Fruit fly (Drosophila melanogaster) whole organism, adult: ENCODE measurements around the gene CG13829.
A peak's percentile ranks its signal among the peaks of the same experiment; 100 is the strongest.

Source experiments
- CG11617 ChIP-seq: fragments of 200-800 bp; sonication (Bioruptor generic); optimal IDR thresholded peaks from 2 replicates; lab custom pipeline; 2017; ENCODE audit warnings: mild to moderate bottlenecking, missing biosample characterization, missing genetic modification reagents, missing genetic modification characterization
- CG12768 ChIP-seq: fragments of 200-800 bp; sonication (Bioruptor generic); optimal IDR thresholded peaks from 2 replicates; lab custom pipeline; 2017; ENCODE audit warnings: missing biosample characterization, missing genetic modification characterization, mild to moderate bottlenecking, moderate library complexity, missing genetic modification reagents
- CG14711 ChIP-seq: fragments of 200-800 bp; sonication (Bioruptor generic); optimal IDR thresholded peaks from 2 replicates; lab custom pipeline; 2018; ENCODE audit warnings: missing biosample characterization, mild to moderate bottlenecking, missing genetic modification characterization, moderate library complexity
- CG1620 ChIP-seq: fragments of 200-800 bp; sonication (Bioruptor generic); optimal IDR thresholded peaks from 2 replicates; lab custom pipeline; 2016; ENCODE audit warnings: missing biosample characterization, missing genetic modification characterization
- CG33017 ChIP-seq: fragments of 200-800 bp; sonication (Bioruptor generic); optimal IDR thresholded peaks from 2 replicates; lab custom pipeline; 2018; ENCODE audit warnings: missing biosample characterization, mild to moderate bottlenecking, missing genetic modification characterization, moderate library complexity
- CG5204 ChIP-seq: fragments of 200-800 bp; sonication (Bioruptor generic); optimal IDR thresholded peaks from 2 replicates; lab custom pipeline; 2016; ENCODE audit warnings: missing biosample characterization, missing genetic modification characterization
- CG7045 ChIP-seq: fragments of 200-800 bp; sonication (Bioruptor generic); optimal IDR thresholded peaks from 2 replicates; lab custom pipeline; 2017; ENCODE audit warnings: missing biosample characterization, mild to moderate bottlenecking, missing genetic modification characterization
- CG7101 ChIP-seq: fragments of 200-800 bp; sonication (Bioruptor generic); optimal IDR thresholded peaks from 2 replicates; lab custom pipeline; 2018; ENCODE audit warnings: missing biosample characterization, mild to moderate bottlenecking, missing genetic modification characterization, moderate library complexity
- Clk ChIP-seq: fragments of 200-800 bp; sonication (Bioruptor generic); optimal IDR thresholded peaks from 2 replicates; lab custom pipeline; 2017; ENCODE audit warnings: missing biosample characterization, missing genetic modification characterization
- Crg-1 ChIP-seq: fragments of 200-800 bp; sonication (Bioruptor generic); optimal IDR thresholded peaks from 2 replicates; lab custom pipeline; 2016; ENCODE audit warnings: missing biosample characterization, missing genetic modification characterization
- Hr96 ChIP-seq: fragments of 200-800 bp; sonication (Bioruptor generic); optimal IDR thresholded peaks from 2 replicates; lab custom pipeline; 2016; ENCODE audit warnings: missing biosample characterization, missing genetic modification characterization
- Mnt ChIP-seq: fragments of 200-800 bp; sonication (Bioruptor generic); optimal IDR thresholded peaks from 2 replicates; lab custom pipeline; 2016; ENCODE audit warnings: missing biosample characterization, mild to moderate bottlenecking, missing genetic modification characterization
- bab1 ChIP-seq: fragments of 200-800 bp; sonication (Bioruptor generic); optimal IDR thresholded peaks from 3 replicates; lab custom pipeline; 2019; ENCODE audit warnings: missing biosample characterization, mild to moderate bottlenecking, missing genetic modification characterization, moderate library complexity
- cic ChIP-seq: fragments of 200-800 bp; sonication (Bioruptor generic); optimal IDR thresholded peaks from 2 replicates; lab custom pipeline; 2017; ENCODE audit warnings: missing biosample characterization, mild to moderate bottlenecking, missing genetic modification characterization, moderate library complexity
- cnc ChIP-seq, 2 experiments: fragments of >200 bp; optimal IDR thresholded peaks; 2 replicates each; lab custom pipeline; 2017
- kay ChIP-seq: fragments of 200-800 bp; sonication (Bioruptor generic); peaks from one replicate; lab custom pipeline; 2016; ENCODE audit warnings: missing biosample characterization, missing genetic modification characterization, borderline replicate concordance
- ovo ChIP-seq: fragments of 200-800 bp; sonication (Bioruptor generic); optimal IDR thresholded peaks from 2 replicates; lab custom pipeline; 2016; ENCODE audit warnings: missing biosample characterization, missing genetic modification characterization
- pad ChIP-seq: fragments of 200-800 bp; sonication (Bioruptor generic); optimal IDR thresholded peaks from 3 replicates; lab custom pipeline; 2017; ENCODE audit warnings: missing biosample characterization, missing genetic modification characterization, mild to moderate bottlenecking, moderate library complexity, missing genetic modification reagents
- tj ChIP-seq: fragments of 200-800 bp; sonication (Bioruptor generic); optimal IDR thresholded peaks from 3 replicates; lab custom pipeline; 2017; ENCODE audit warnings: missing biosample characterization, mild to moderate bottlenecking, missing genetic modification characterization, moderate library complexity
- toe ChIP-seq: fragments of 200-800 bp; sonication (Bioruptor generic); optimal IDR thresholded peaks from 2 replicates; lab custom pipeline; 2016; ENCODE audit warnings: missing biosample characterization, missing genetic modification characterization

The CG13829 gene

dm6 chr3R:23161288-23161870 is at the start of gene CG13829:
Gene CG13829 (minus strand): TSS chr3R:23161338.
- TF ChIP-seq CG1620 (no peak), bab1 (GFP tag; lab: Kevin White, UChicago) (no peak), kay (GFP tag; lab: Kevin White, UChicago) (peak; percentile 35)

dm6 chr3R:23210243-23211215 is 49.4 kb upstream of the CG13829 start:
- TF ChIP-seq CG12768 (GFP tag; lab: Kevin White, UChicago) = peak; percentile 62
- TF ChIP-seq CG7101 (tag; lab: Kevin White, UChicago) = peak; percentile 12
- peak; percentile 25 for TF ChIP-seq CG14711
- TF ChIP-seq kay (GFP tag; lab: Kevin White, UChicago) = no peak
- TF ChIP-seq bab1 (GFP tag; lab: Kevin White, UChicago) = no peak
- peak in 1 of 2 experiments; percentile 42 for TF ChIP-seq cnc (optimal IDR thresholded peaks at IDR 0.05; lab: Kevin White, UChicago)
- peak; percentile 21 for TF ChIP-seq CG7045 (GFP tag; lab: Kevin White, UChicago)
- peak; percentile 17 for TF ChIP-seq CG33017 (tag; lab: Kevin White, UChicago)
- TF ChIP-seq pad (GFP tag; lab: Kevin White, UChicago) = no peak
- TF ChIP-seq CG1620 = no peak
- peak; percentile 33 for TF ChIP-seq toe (GFP tag; lab: Kevin White, UChicago)
- no peak for TF ChIP-seq CG11617
- no peak for TF ChIP-seq tj (GFP tag; lab: Kevin White, UChicago)
- peak; percentile 5 for TF ChIP-seq ovo (GFP tag; lab: Kevin White, UChicago)
- no peak for TF ChIP-seq Crg-1 (GFP tag; lab: Kevin White, UChicago)
- TF ChIP-seq Clk (GFP tag; lab: Kevin White, UChicago) = no peak
- no peak for TF ChIP-seq Hr96 (GFP tag; lab: Kevin White, UChicago)
- peak; percentile 99 for TF ChIP-seq cic (GFP tag; lab: Kevin White, UChicago)
- peak; percentile 63 for TF ChIP-seq Mnt (GFP tag; lab: Kevin White, UChicago)
- TF ChIP-seq CG5204 (GFP tag; lab: Kevin White, UChicago) = peak; percentile 27

DNA sequence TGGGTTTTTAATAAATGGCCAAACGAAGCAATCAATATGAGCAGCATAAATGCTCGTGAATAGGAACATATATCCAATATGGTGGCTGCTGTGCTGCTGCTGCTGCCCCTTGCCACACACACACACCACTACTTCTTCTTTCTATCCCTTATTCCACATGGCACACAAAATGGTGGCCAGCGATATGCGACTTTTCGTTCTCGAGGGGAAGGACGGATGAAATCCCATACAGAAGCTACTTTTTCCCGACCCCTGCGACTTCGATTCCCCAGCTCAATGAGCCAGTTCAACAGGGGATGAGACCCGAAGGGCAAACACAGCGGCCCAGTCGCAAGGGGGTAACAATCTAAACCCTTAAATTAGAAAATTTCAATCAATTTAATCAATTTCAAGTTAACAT is 46.1 kb upstream of the CG13829 start:
- TF ChIP-seq tj (GFP tag; lab: Kevin White, UChicago) = no peak
- TF ChIP-seq pad (GFP tag; lab: Kevin White, UChicago) = no peak
- no peak for TF ChIP-seq cic (GFP tag; lab: Kevin White, UChicago)
- no peak for TF ChIP-seq CG7101 (tag; lab: Kevin White, UChicago)
- TF ChIP-seq Crg-1 (GFP tag; lab: Kevin White, UChicago) = no peak
- no peak for TF ChIP-seq ovo (GFP tag; lab: Kevin White, UChicago)
- TF ChIP-seq CG33017 (tag; lab: Kevin White, UChicago) = no peak
- no peak for TF ChIP-seq CG14711
- TF ChIP-seq CG1620 = no peak
- TF ChIP-seq Hr96 (GFP tag; lab: Kevin White, UChicago) = no peak

- TF ChIP-seq Mnt (GFP tag; lab: Kevin White, UChicago) (no peak), tj (GFP tag; lab: Kevin White, UChicago) (no peak), Clk (GFP tag; lab: Kevin White, UChicago) (no peak), cic (GFP tag; lab: Kevin White, UChicago) (no peak), CG11617 (no peak), CG5204 (GFP tag; lab: Kevin White, UChicago) (no peak), Hr96 (GFP tag; lab: Kevin White, UChicago) (no peak)
Observed at dm6 chr3R:23203934-23204333, 42.8 kb upstream of the CG13829 start, which contains the start of gene fzo. Gene fzo (minus strand): TSS chr3R:23204034.

- TF ChIP-seq pad (GFP tag; lab: Kevin White, UChicago) = peak; percentile 23
- no peak for TF ChIP-seq Mnt (GFP tag; lab: Kevin White, UChicago)
- TF ChIP-seq bab1 (GFP tag; lab: Kevin White, UChicago) = peak; percentile 28
Observed at dm6 chr3R:23201122-23201521, 40.0 kb upstream of the CG13829 start.

DNA sequence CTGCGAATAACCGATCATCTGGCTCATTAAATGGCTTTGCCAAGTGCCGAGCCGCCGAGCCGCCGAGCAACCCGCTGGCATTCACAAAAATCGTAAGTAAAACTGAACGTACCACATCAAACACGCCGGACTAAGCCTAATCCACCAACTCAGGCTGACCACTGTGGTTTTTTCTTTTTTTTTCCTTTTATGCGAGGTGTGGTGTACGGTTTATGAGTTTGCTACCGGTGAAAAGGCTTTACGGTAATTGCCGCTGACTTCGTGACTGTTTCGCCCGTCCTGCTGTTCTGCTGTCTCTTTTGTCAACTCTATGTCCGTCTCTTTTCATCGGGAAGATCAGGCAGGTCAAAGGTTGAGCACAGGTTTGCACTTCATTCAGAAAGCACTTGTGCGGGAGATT is 34.6 kb upstream of the CG13829 start:
- no peak for TF ChIP-seq cnc (optimal IDR thresholded peaks at IDR 0.05; lab: Kevin White, UChicago)
- TF ChIP-seq Hr96 (GFP tag; lab: Kevin White, UChicago) = no peak
- TF ChIP-seq bab1 (GFP tag; lab: Kevin White, UChicago) = no peak
- TF ChIP-seq CG7045 (GFP tag; lab: Kevin White, UChicago) = no peak
- no peak for TF ChIP-seq kay (GFP tag; lab: Kevin White, UChicago)
- TF ChIP-seq Clk (GFP tag; lab: Kevin White, UChicago) = no peak
- no peak for TF ChIP-seq Mnt (GFP tag; lab: Kevin White, UChicago)
- TF ChIP-seq tj (GFP tag; lab: Kevin White, UChicago) = no peak
- no peak for TF ChIP-seq CG1620
- TF ChIP-seq ovo (GFP tag; lab: Kevin White, UChicago) = no peak
- no peak for TF ChIP-seq toe (GFP tag; lab: Kevin White, UChicago)
- no peak for TF ChIP-seq CG7101 (tag; lab: Kevin White, UChicago)
- no peak for TF ChIP-seq Crg-1 (GFP tag; lab: Kevin White, UChicago)
- no peak for TF ChIP-seq pad (GFP tag; lab: Kevin White, UChicago)
